Worm (Caenorhabditis elegans) whole organism, L4 larva: ENCODE data around the gene R01E6.5.

ENCODE experiments used
- F44E2.7 ChIP-seq: fragments of 200-800 bp; sonication (Bioruptor generic); IDR thresholded peaks from 2 replicates; pipeline ENCODE4 v2.1.2; 2022; ENCODE audit warnings: missing genetic modification characterization, missing compliant biosample characterization
- ama-1 ChIP-seq: fragments of 150-350 bp; optimal IDR thresholded peaks from 2 replicates; lab custom pipeline; 2014; ENCODE audit warnings: inconsistent platforms, mixed read lengths
- daf-8 ChIP-seq: fragments of 200-800 bp; sonication (Bioruptor generic); IDR thresholded peaks from 2 replicates; pipeline ENCODE4 v1.3.6; 2022; ENCODE audit warnings: missing genetic modification characterization, missing compliant biosample characterization
- egl-27 ChIP-seq: sonication (generic microtip); optimal IDR thresholded peaks from 3 replicates; lab custom pipeline; 2017; ENCODE audit warnings: missing biosample characterization, missing genetic modification reagents, missing genetic modification characterization
- fkh-10 ChIP-seq: fragments of 150-350 bp; optimal IDR thresholded peaks from 2 replicates; lab custom pipeline; 2014; ENCODE audit warnings: missing biosample characterization, missing genetic modification reagents, missing genetic modification characterization
- fos-1 ChIP-seq: fragments of 150-350 bp; optimal IDR thresholded peaks from 2 replicates; lab custom pipeline; 2014; ENCODE audit warnings: missing biosample characterization, missing genetic modification characterization
- gei-8 ChIP-seq: fragments of 200-800 bp; sonication (Bioruptor generic); optimal IDR thresholded peaks from 2 replicates; lab custom pipeline; 2018; ENCODE audit warnings: mild to moderate bottlenecking, missing genetic modification characterization, missing compliant biosample characterization
- lin-1 ChIP-seq: fragments of 200-800 bp; sonication (Bioruptor generic); IDR thresholded peaks from 2 replicates; pipeline ENCODE4 v1.3.6; 2022; ENCODE audit warnings: missing genetic modification reagents, missing genetic modification characterization, missing compliant biosample characterization
- lin-13 ChIP-seq: fragments of 150-350 bp; optimal IDR thresholded peaks from 2 replicates; lab custom pipeline; 2014; ENCODE audit warnings: missing biosample characterization, missing genetic modification reagents, missing genetic modification characterization
- lin-38 ChIP-seq: fragments of 200-800 bp; sonication (Bioruptor generic); IDR thresholded peaks from 2 replicates; pipeline ENCODE4 v1.3.6; 2022; ENCODE audit warnings: missing genetic modification reagents, missing genetic modification characterization, missing compliant biosample characterization
- nhr-28 ChIP-seq: fragments of 150-350 bp; optimal IDR thresholded peaks from 2 replicates; lab custom pipeline; 2014; ENCODE audit warnings: missing biosample characterization, missing genetic modification characterization
- sdz-12 ChIP-seq: fragments of 200-800 bp; sonication (Bioruptor generic); optimal IDR thresholded peaks from 2 replicates; lab custom pipeline; 2018; ENCODE audit warnings: mild to moderate bottlenecking, missing genetic modification characterization, missing compliant biosample characterization
- spr-3 ChIP-seq: fragments of 200-800 bp; sonication (Bioruptor generic); optimal IDR thresholded peaks from 2 replicates; lab custom pipeline; 2018; ENCODE audit warnings: mild to moderate bottlenecking, missing genetic modification characterization, missing compliant biosample characterization

ce11 chrX:13527347-13528092 lies 9.3 kb upstream of the R01E6.5 start, which contains the start of gene pab-2:
- TF ChIP-seq fkh-10 (peak; percentile 27), F44E2.7 (0 out of 2 replicates have a peak, but pooled peaks have one; percentile 35), daf-8 (no peak), sdz-12 (GFP tag; lab: Kevin White, UChicago) (no peak), lin-13 (GFP tag; lab: Kevin White, UChicago) (peak; percentile 41), lin-1 (GFP tag; lab: Robert Waterston, UW) (no peak; the same call in 1 of the 2 replicates), lin-38 (GFP tag; lab: Robert Waterston, UW) (peak; percentile 58), ama-1 (no peak), gei-8 (GFP tag; lab: Kevin White, UChicago) (peak; percentile 71), nhr-28 (tag; lab: Kevin White, UChicago) (peak; percentile 87), fos-1 (tag; lab: Kevin White, UChicago) (no peak), spr-3 (GFP tag; lab: Kevin White, UChicago) (no peak), egl-27 (no peak)
